Worm (Caenorhabditis elegans): ENCODE data around the gene pdr-1.
"Not testable (repeated sequence)": the region's sequence is repeated elsewhere in the genome, so short reads cannot be mapped to it uniquely, and the experiment has no call there.

Gene pdr-1

ce11 chrIII:13748312-13748711 lies 23.0 kb upstream of the pdr-1 start, which contains the start of gene K08E3.2:
Gene K08E3.2 (minus strand): TSS chrIII:13748686.
- no peak for TF ChIP-seq ces-1 (GFP tag; optimal IDR thresholded peaks at IDR 0.05)
- no peak for TF ChIP-seq pqm-1 (tag; optimal IDR thresholded peaks at IDR 0.05)
- no peak for TF ChIP-seq isw-1 (GFP tag; IDR thresholded peaks at IDR 0.05)
- no peak for TF ChIP-seq unc-30 (tag; optimal IDR thresholded peaks at IDR 0.05)
- no peak for TF ChIP-seq rnt-1 (tag; optimal IDR thresholded peaks at IDR 0.05)
- no peak for TF ChIP-seq efl-1 (optimal IDR thresholded peaks at IDR 0.05)
- TF ChIP-seq efl-1 (GFP tag; optimal IDR thresholded peaks at IDR 0.05 in 1 of 2) = no peak
- TF ChIP-seq sup-37 (GFP tag; optimal IDR thresholded peaks at IDR 0.05) = no peak
- TF ChIP-seq mdl-1 (tag; optimal IDR thresholded peaks at IDR 0.05) = no peak
- TF ChIP-seq nhr-28 (tag; optimal IDR thresholded peaks at IDR 0.05) = no peak
- no peak for TF ChIP-seq mep-1 (tag; optimal IDR thresholded peaks at IDR 0.05)
- no peak for TF ChIP-seq unc-86 (tag; optimal IDR thresholded peaks at IDR 0.05)
- TF ChIP-seq blmp-1 (tag; optimal IDR thresholded peaks at IDR 0.05) = no peak

- not testable (repeated sequence) for TF ChIP-seq fkh-8 (tag; optimal IDR thresholded peaks at IDR 0.05); nhr-71 (tag; optimal IDR thresholded peaks at IDR 0.05); ama-1 (optimal IDR thresholded peaks at IDR 0.05)
Observed at ce11 chrIII:13751144-13751543, 20.2 kb upstream of the pdr-1 start, which contains the start of gene mlc-7. Gene mlc-7 (plus strand): TSS chrIII:13751444.

DNA sequence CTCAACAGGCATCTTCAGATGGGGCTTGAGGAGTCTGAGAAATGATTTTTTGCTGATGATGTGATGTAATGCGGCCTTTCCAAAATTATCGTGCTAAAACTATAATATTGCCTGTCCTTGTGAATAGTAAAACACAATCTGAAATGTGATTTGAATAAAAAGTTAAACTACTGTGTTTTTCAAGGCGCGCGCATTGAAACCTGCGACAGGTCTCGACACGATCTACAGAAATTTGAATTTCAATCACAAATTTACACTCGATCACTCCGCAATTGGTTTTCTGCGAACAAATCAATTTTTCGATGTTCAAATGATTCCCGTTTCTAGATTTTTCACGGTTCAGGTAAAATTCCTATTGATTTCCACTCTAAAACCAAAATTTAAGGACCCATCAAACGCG lies 15.6 kb upstream of the pdr-1 start, which contains the start of gene toca-2:
toca-2 (plus strand) TSS at position 208 of the 400 bp plus-strand sequence.
- no peak for TF ChIP-seq ets-5 (GFP tag; IDR thresholded peaks at IDR 0.05)
- TF ChIP-seq snu-23 (GFP tag; optimal IDR thresholded peaks at IDR 0.05) = no peak
- no peak for TF ChIP-seq egl-27 (tag; optimal IDR thresholded peaks at IDR 0.05)
- no peak for TF ChIP-seq unc-30 (tag; optimal IDR thresholded peaks at IDR 0.05)
- TF ChIP-seq lin-15B (tag; optimal IDR thresholded peaks at IDR 0.05) = no peak
- no peak for TF ChIP-seq unc-98 (GFP tag; IDR thresholded peaks at IDR 0.05)

ce11 chrIII:13759691-13760090 lies 11.6 kb upstream of the pdr-1 start:
- TF ChIP-seq ceh-82 (tag; optimal IDR thresholded peaks at IDR 0.05) (no peak), lin-39 (tag; optimal IDR thresholded peaks at IDR 0.05) (no peak), zip-4 (GFP tag; optimal IDR thresholded peaks at IDR 0.05) (no peak), egl-27 (tag; optimal IDR thresholded peaks at IDR 0.05) (no peak), nhr-71 (tag; optimal IDR thresholded peaks at IDR 0.05) (no peak), elt-3 (tag; optimal IDR thresholded peaks at IDR 0.05) (no peak), elt-2 (tag; optimal IDR thresholded peaks at IDR 0.05) (no peak), F16B12.6 (tag; optimal IDR thresholded peaks at IDR 0.05) (no peak), ceh-8 (GFP tag; optimal IDR thresholded peaks at IDR 0.05) (no peak), unc-98 (GFP tag; IDR thresholded peaks at IDR 0.05) (no peak), unc-86 (tag; optimal IDR thresholded peaks at IDR 0.05) (no peak), nhr-19 (GFP tag; conservative IDR thresholded peaks at IDR 0.05) (no peak), nhr-237 (tag; optimal IDR thresholded peaks at IDR 0.05) (no peak), fkh-4 (tag; optimal IDR thresholded peaks at IDR 0.05; ENCODE audit: borderline replicate concordance) (no peak), fkh-8 (tag; optimal IDR thresholded peaks at IDR 0.05) (no peak), ztf-4 (tag; optimal IDR thresholded peaks at IDR 0.05) (no peak)

DNA sequence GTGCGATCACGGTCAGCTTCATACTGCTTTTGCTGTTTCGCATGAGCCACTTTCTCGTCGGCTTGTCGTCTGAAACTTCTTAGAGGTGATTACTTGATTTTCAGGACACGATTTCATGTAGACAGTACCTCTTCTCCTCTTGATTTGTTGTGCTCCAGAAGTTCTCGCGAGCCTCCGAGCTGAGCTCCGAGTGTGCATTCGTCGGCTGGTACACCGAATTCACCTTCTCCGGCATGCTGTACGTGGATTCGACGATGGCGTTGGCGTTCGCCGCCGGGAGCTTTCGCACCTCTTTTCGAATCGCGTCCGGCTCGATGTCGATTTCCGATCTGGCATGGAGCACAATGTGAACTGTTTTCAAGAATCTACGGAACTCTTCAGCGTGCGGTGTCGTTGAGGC lies 10.3 kb upstream of the pdr-1 start:
- TF ChIP-seq sptf-1 (tag; optimal IDR thresholded peaks at IDR 0.05) (no peak), sup-37 (GFP tag; optimal IDR thresholded peaks at IDR 0.05) (no peak), hlh-17 (GFP tag; optimal IDR thresholded peaks at IDR 0.05; ENCODE audit: borderline replicate concordance) (no peak), lin-35 (GFP tag; optimal IDR thresholded peaks at IDR 0.05) (no peak), xbp-1 (tag; optimal IDR thresholded peaks at IDR 0.05) (no peak), dsc-1 (tag; optimal IDR thresholded peaks at IDR 0.05) (no peak), nhr-76 (tag; optimal IDR thresholded peaks at IDR 0.05) (no peak), ceh-82 (tag; optimal IDR thresholded peaks at IDR 0.05) (no peak), elt-3 (tag; optimal IDR thresholded peaks at IDR 0.05) (no peak), elt-2 (tag; optimal IDR thresholded peaks at IDR 0.05) (no peak), lin-13 (GFP tag; optimal IDR thresholded peaks at IDR 0.05) (no peak), ceh-63 (GFP tag; optimal IDR thresholded peaks at IDR 0.05) (no peak), irx-1 (tag; optimal IDR thresholded peaks at IDR 0.05) (no peak), F16B12.6 (tag; optimal IDR thresholded peaks at IDR 0.05) (no peak), mdl-1 (tag; optimal IDR thresholded peaks at IDR 0.05) (no peak), pax-3 (tag; optimal IDR thresholded peaks at IDR 0.05) (no peak), unc-86 (tag; optimal IDR thresholded peaks at IDR 0.05) (no peak), nhr-20 (tag; optimal IDR thresholded peaks at IDR 0.05) (no peak)

Measured in whole organism, L1 larva.